Worm (Caenorhabditis elegans): Measurements from ENCODE around the gene F54D12.7.
A peak's percentile ranks its signal among the peaks of the same experiment; 100 is the strongest.

Gene F54D12.7

ce11 chrII:1402167-1402619 lies 17.0 kb upstream of the F54D12.7 start, which contains the start of gene Y51H7C.7:
Gene Y51H7C.7, plus strand, starts transcription at chrII:1402569.
- TF ChIP-seq Y105C5A.15 (GFP tag; IDR thresholded peaks at IDR 0.05): no peak
- TF ChIP-seq snpc-4 (tag; optimal IDR thresholded peaks at IDR 0.05): no peak
- TF ChIP-seq jun-1 (tag; optimal IDR thresholded peaks at IDR 0.05): no peak
- no peak for TF ChIP-seq ceh-44 (GFP tag; IDR thresholded peaks at IDR 0.05)
- peak; percentile 8 for TF ChIP-seq F49E8.2 (tag; optimal IDR thresholded peaks at IDR 0.05; ENCODE audit: borderline replicate concordance)
- TF ChIP-seq ZK337.2 (GFP tag; IDR thresholded peaks at IDR 0.05): no peak
- peak; percentile 70 for TF ChIP-seq dpl-1 (GFP tag; optimal IDR thresholded peaks at IDR 0.05)
- no peak for TF ChIP-seq gei-8 (GFP tag; optimal IDR thresholded peaks at IDR 0.05)
- no peak for TF ChIP-seq dve-1 (tag; optimal IDR thresholded peaks at IDR 0.05; ENCODE audit: insufficient read depth)
- peak; percentile 28 for TF ChIP-seq nhr-28 (tag; optimal IDR thresholded peaks at IDR 0.05)
- TF ChIP-seq madf-5 (GFP tag; IDR thresholded peaks at IDR 0.05): no peak
- TF ChIP-seq mes-2 (tag; optimal IDR thresholded peaks at IDR 0.05; ENCODE audit: poor library complexity, severe bottlenecking): peak; percentile 84
- no peak for TF ChIP-seq D1046.2 (GFP tag; IDR thresholded peaks at IDR 0.05)
- TF ChIP-seq nhr-111 (GFP tag; optimal IDR thresholded peaks at IDR 0.05): no peak
- TF ChIP-seq ceh-62 (tag; optimal IDR thresholded peaks at IDR 0.05): no peak
- no peak for TF ChIP-seq lim-7 (GFP tag; IDR thresholded peaks at IDR 0.05)
- no peak for TF ChIP-seq dmd-8 (GFP tag; IDR thresholded peaks at IDR 0.05)
- TF ChIP-seq tra-1 (GFP tag; IDR thresholded peaks at IDR 0.05): no peak
- TF ChIP-seq lin-1 (GFP tag; IDR thresholded peaks at IDR 0.05): no peak
- TF ChIP-seq rbr-2 (tag; optimal IDR thresholded peaks at IDR 0.05): peak; percentile 51
- no peak for TF ChIP-seq T26A8.4 (GFP tag; IDR thresholded peaks at IDR 0.05)
- TF ChIP-seq hlh-11 (tag; optimal IDR thresholded peaks at IDR 0.05): no peak
- TF ChIP-seq Y75B8A.6 (GFP tag; IDR thresholded peaks at IDR 0.05): no peak
- TF ChIP-seq set-16 (GFP tag; IDR thresholded peaks at IDR 0.05): no peak
- TF ChIP-seq hlh-30 (tag; optimal IDR thresholded peaks at IDR 0.05; ENCODE audit: insufficient read depth): no peak
- TF ChIP-seq nhr-77 (tag; optimal IDR thresholded peaks at IDR 0.05): no peak
- no peak for TF ChIP-seq F10B5.3 (tag; optimal IDR thresholded peaks at IDR 0.05)
- TF ChIP-seq Y48G9A.11 (GFP tag; IDR thresholded peaks at IDR 0.05): peak; percentile 50; the same call in 1 of the 2 replicates
- no peak for TF ChIP-seq unc-130 (GFP tag; optimal IDR thresholded peaks at IDR 0.05)
- no peak for TF ChIP-seq ZK546.5 (tag; optimal IDR thresholded peaks at IDR 0.05)
- no peak for TF ChIP-seq zag-1 (tag; optimal IDR thresholded peaks at IDR 0.05)
- no peak for TF ChIP-seq zfp-2 (tag; optimal IDR thresholded peaks at IDR 0.05)
- peak; percentile 44 for TF ChIP-seq F37D6.2 (tag; optimal IDR thresholded peaks at IDR 0.05)
- TF ChIP-seq lin-15B (tag; optimal IDR thresholded peaks at IDR 0.05): no peak
- peak; percentile 39 for TF ChIP-seq spr-1 (tag; optimal IDR thresholded peaks at IDR 0.05)
- no peak for TF ChIP-seq zip-2 (tag; optimal IDR thresholded peaks at IDR 0.05)
- TF ChIP-seq dmd-6 (GFP tag; IDR thresholded peaks at IDR 0.05): peak; percentile 27; the same call in 1 of the 2 replicates
- no peak for TF ChIP-seq F26F4.8 (GFP tag; conservative IDR thresholded peaks at IDR 0.05)
- no peak for TF ChIP-seq hmg-1.1 (GFP tag; IDR thresholded peaks at IDR 0.05)

DNA sequence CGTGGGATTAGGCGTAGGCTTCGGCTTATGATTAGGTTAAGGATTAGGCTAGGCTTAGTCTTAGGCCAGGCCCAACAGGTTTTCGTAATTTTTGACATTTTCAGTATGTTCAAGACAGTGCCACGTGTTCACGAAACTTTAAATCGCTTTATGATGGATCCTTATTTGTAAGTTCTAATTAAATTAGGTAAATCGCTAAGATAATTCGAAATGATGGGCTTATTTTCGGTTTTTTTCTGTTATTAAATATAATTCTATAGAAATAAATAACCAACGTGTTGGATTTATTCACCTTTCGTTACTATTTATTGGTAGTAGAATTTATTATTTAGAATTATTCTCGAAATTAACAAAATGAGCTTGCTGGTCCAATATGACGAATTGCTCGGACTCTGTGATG lies 16.3 kb upstream of the F54D12.7 start, which contains the start of gene Y51H7C.8:
Gene Y51H7C.8 (plus strand): TSS at position 301 of the 400 bp plus-strand sequence.
- no peak for TF ChIP-seq saeg-2 (GFP tag; IDR thresholded peaks at IDR 0.05)
- TF ChIP-seq dmd-6 (GFP tag; IDR thresholded peaks at IDR 0.05): no peak

- TF ChIP-seq mdt-29 (GFP tag; IDR thresholded peaks at IDR 0.05) (no peak), zip-11 (GFP tag; IDR thresholded peaks at IDR 0.05) (no peak), zip-2 (tag; optimal IDR thresholded peaks at IDR 0.05) (no peak), php-3 (GFP tag; IDR thresholded peaks at IDR 0.05) (no peak), nhr-76 (tag; optimal IDR thresholded peaks at IDR 0.05) (no peak), fkh-10 (GFP tag; optimal IDR thresholded peaks at IDR 0.05) (no peak), sdz-12 (GFP tag; optimal IDR thresholded peaks at IDR 0.05) (no peak), ceh-28 (tag; optimal IDR thresholded peaks at IDR 0.05) (no peak), lin-39 (tag; optimal IDR thresholded peaks at IDR 0.05) (no peak), F37D6.2 (tag; optimal IDR thresholded peaks at IDR 0.05) (no peak), ceh-44 (GFP tag; IDR thresholded peaks at IDR 0.05) (no peak), lin-1 (GFP tag; IDR thresholded peaks at IDR 0.05) (no peak), F26F4.8 (GFP tag; conservative IDR thresholded peaks at IDR 0.05) (no peak), snpc-1.2 (GFP tag; IDR thresholded peaks at IDR 0.05) (no peak)
Measured at ce11 chrII:1400105-1400504, 14.9 kb upstream of the F54D12.7 start, which contains the start of gene F54D12.1. Gene F54D12.1, plus strand, starts transcription at chrII:1400405.

Data from whole organism, L4 larva.